Fruit fly (Drosophila melanogaster) whole organism, adult: ENCODE data around the gene VhaSFD.

Experiments
- CG11617 ChIP-seq: fragments of 200-800 bp; sonication (Bioruptor generic); optimal IDR thresholded peaks from 2 replicates; lab custom pipeline; 2017; ENCODE audit warnings: mild to moderate bottlenecking, missing biosample characterization, missing genetic modification reagents, missing genetic modification characterization
- CG12768 ChIP-seq: fragments of 200-800 bp; sonication (Bioruptor generic); optimal IDR thresholded peaks from 2 replicates; lab custom pipeline; 2017; ENCODE audit warnings: missing biosample characterization, missing genetic modification characterization, mild to moderate bottlenecking, moderate library complexity, missing genetic modification reagents
- CG14711 ChIP-seq: fragments of 200-800 bp; sonication (Bioruptor generic); optimal IDR thresholded peaks from 2 replicates; lab custom pipeline; 2018; ENCODE audit warnings: missing biosample characterization, mild to moderate bottlenecking, missing genetic modification characterization, moderate library complexity
- CG1620 ChIP-seq: fragments of 200-800 bp; sonication (Bioruptor generic); optimal IDR thresholded peaks from 2 replicates; lab custom pipeline; 2016; ENCODE audit warnings: missing biosample characterization, missing genetic modification characterization
- CG33017 ChIP-seq: fragments of 200-800 bp; sonication (Bioruptor generic); optimal IDR thresholded peaks from 2 replicates; lab custom pipeline; 2018; ENCODE audit warnings: missing biosample characterization, mild to moderate bottlenecking, missing genetic modification characterization, moderate library complexity
- CG5204 ChIP-seq: fragments of 200-800 bp; sonication (Bioruptor generic); optimal IDR thresholded peaks from 2 replicates; lab custom pipeline; 2016; ENCODE audit warnings: missing biosample characterization, missing genetic modification characterization
- CG7045 ChIP-seq: fragments of 200-800 bp; sonication (Bioruptor generic); optimal IDR thresholded peaks from 2 replicates; lab custom pipeline; 2017; ENCODE audit warnings: missing biosample characterization, mild to moderate bottlenecking, missing genetic modification characterization
- CG7101 ChIP-seq: fragments of 200-800 bp; sonication (Bioruptor generic); optimal IDR thresholded peaks from 2 replicates; lab custom pipeline; 2018; ENCODE audit warnings: missing biosample characterization, mild to moderate bottlenecking, missing genetic modification characterization, moderate library complexity
- Clk ChIP-seq: fragments of 200-800 bp; sonication (Bioruptor generic); optimal IDR thresholded peaks from 2 replicates; lab custom pipeline; 2017; ENCODE audit warnings: missing biosample characterization, missing genetic modification characterization
- Crg-1 ChIP-seq: fragments of 200-800 bp; sonication (Bioruptor generic); optimal IDR thresholded peaks from 2 replicates; lab custom pipeline; 2016; ENCODE audit warnings: missing biosample characterization, missing genetic modification characterization
- Hr96 ChIP-seq: fragments of 200-800 bp; sonication (Bioruptor generic); optimal IDR thresholded peaks from 2 replicates; lab custom pipeline; 2016; ENCODE audit warnings: missing biosample characterization, missing genetic modification characterization
- Mnt ChIP-seq: fragments of 200-800 bp; sonication (Bioruptor generic); optimal IDR thresholded peaks from 2 replicates; lab custom pipeline; 2016; ENCODE audit warnings: missing biosample characterization, mild to moderate bottlenecking, missing genetic modification characterization
- bab1 ChIP-seq: fragments of 200-800 bp; sonication (Bioruptor generic); optimal IDR thresholded peaks from 3 replicates; lab custom pipeline; 2019; ENCODE audit warnings: missing biosample characterization, mild to moderate bottlenecking, missing genetic modification characterization, moderate library complexity
- cic ChIP-seq: fragments of 200-800 bp; sonication (Bioruptor generic); optimal IDR thresholded peaks from 2 replicates; lab custom pipeline; 2017; ENCODE audit warnings: missing biosample characterization, mild to moderate bottlenecking, missing genetic modification characterization, moderate library complexity
- cnc ChIP-seq, 2 experiments: fragments of >200 bp; optimal IDR thresholded peaks; 2 replicates each; lab custom pipeline; 2017
- kay ChIP-seq: fragments of 200-800 bp; sonication (Bioruptor generic); peaks from one replicate; lab custom pipeline; 2016; ENCODE audit warnings: missing biosample characterization, missing genetic modification characterization, borderline replicate concordance
- ovo ChIP-seq: fragments of 200-800 bp; sonication (Bioruptor generic); optimal IDR thresholded peaks from 2 replicates; lab custom pipeline; 2016; ENCODE audit warnings: missing biosample characterization, missing genetic modification characterization
- pad ChIP-seq: fragments of 200-800 bp; sonication (Bioruptor generic); optimal IDR thresholded peaks from 3 replicates; lab custom pipeline; 2017; ENCODE audit warnings: missing biosample characterization, missing genetic modification characterization, mild to moderate bottlenecking, moderate library complexity, missing genetic modification reagents
- tj ChIP-seq: fragments of 200-800 bp; sonication (Bioruptor generic); optimal IDR thresholded peaks from 3 replicates; lab custom pipeline; 2017; ENCODE audit warnings: missing biosample characterization, mild to moderate bottlenecking, missing genetic modification characterization, moderate library complexity
- toe ChIP-seq: fragments of 200-800 bp; sonication (Bioruptor generic); optimal IDR thresholded peaks from 2 replicates; lab custom pipeline; 2016; ENCODE audit warnings: missing biosample characterization, missing genetic modification characterization

VhaSFD gene

DNA sequence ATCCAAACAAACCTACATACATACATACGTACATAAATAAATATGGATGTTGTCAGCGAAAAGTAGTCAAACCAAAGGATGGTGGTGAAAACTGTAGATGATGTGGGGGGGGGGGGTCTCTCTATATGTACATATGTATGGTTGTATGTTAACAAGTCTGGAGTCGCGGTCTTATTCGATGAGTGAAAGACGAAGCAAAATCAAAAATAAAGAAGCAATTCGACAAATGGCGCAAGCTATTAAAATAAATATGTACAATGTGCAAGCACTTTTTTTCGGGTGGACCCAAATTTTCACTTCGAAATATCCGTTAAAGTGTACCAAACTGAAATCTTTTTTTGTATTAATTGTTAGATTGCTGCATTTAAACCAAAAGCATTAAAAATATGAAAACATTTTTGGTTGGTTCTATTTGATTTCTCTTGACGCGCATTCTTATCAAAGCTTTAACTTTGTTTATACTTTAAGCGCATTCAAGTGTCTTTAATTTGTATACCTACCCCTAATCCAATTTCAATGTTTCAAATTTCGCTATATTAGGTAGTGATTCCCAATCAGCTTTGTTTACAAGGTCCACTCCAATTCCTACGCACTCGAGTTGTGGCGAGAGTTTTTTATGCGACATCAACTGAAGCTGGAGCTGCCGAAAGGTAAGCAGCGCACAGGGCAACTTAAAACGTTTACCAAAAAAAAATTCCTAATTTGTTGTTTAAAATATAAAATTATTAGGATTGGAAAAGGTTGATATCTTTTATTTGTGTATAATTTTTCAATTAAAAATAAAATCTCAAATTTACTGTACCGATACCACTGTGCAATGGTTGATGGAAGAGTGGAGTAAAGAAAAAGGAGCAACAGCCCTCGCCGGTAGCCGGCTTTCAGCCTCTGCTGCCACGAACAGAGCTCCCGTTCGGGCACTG lies 43.4 kb downstream of the VhaSFD start, which contains the start of gene CG31807:
Gene CG31807, minus strand, starts transcription at position 51 of the 920 bp plus-strand sequence.
- no peak for TF ChIP-seq ovo (GFP tag; lab: Kevin White, UChicago)
- no peak for TF ChIP-seq Mnt (GFP tag; lab: Kevin White, UChicago)
- peak; percentile 19 for TF ChIP-seq CG11617 (GFP tag; lab: Kevin White, UChicago)
- TF ChIP-seq cic (GFP tag; lab: Kevin White, UChicago), result no peak
- peak; percentile 74 for TF ChIP-seq tj (GFP tag; lab: Kevin White, UChicago)
- no peak for TF ChIP-seq Clk (GFP tag; lab: Kevin White, UChicago)
- peak; percentile 46 for TF ChIP-seq CG14711 (tag; lab: Kevin White, UChicago)
- TF ChIP-seq toe (GFP tag; lab: Kevin White, UChicago), result no peak
- peak; percentile 92 for TF ChIP-seq bab1 (GFP tag; lab: Kevin White, UChicago)
- no peak for TF ChIP-seq Crg-1 (GFP tag; lab: Kevin White, UChicago)
- TF ChIP-seq pad, result peak; percentile 32
- TF ChIP-seq kay (GFP tag; lab: Kevin White, UChicago), result peak; percentile 6
- TF ChIP-seq CG12768, result no peak
- no peak for TF ChIP-seq CG7045 (GFP tag; lab: Kevin White, UChicago)
- no peak for TF ChIP-seq CG33017 (tag; lab: Kevin White, UChicago)
- TF ChIP-seq CG1620 (GFP tag; lab: Kevin White, UChicago), result no peak
- no peak for TF ChIP-seq CG5204 (GFP tag; lab: Kevin White, UChicago)
- TF ChIP-seq CG7101 (tag; lab: Kevin White, UChicago), result peak; percentile 64
- no peak for TF ChIP-seq cnc (optimal IDR thresholded peaks at IDR 0.05; lab: Kevin White, UChicago)
- TF ChIP-seq Hr96 (GFP tag; lab: Kevin White, UChicago), result peak; percentile 45

DNA sequence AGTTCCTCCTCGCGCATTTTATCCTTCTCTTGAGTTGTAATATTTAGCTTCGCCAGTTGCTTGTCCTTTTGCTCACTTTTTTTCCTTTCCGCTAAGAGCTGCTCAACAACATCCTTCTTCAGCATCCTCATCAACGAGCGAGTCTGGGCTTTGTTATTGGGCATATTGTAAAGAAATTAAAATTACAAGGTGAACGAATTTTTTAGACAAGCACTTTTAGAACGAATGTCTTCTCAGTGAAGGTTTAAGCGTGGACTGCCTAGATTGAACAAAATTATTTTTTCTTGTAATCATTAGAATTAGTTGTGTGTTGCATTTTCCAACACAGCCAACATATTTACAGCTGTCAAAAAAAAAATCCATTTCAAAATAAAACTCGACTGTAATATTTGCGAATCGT lies 45.4 kb downstream of the VhaSFD start, which contains the start of gene CG33552:
Gene CG33552, plus strand, starts transcription at position 301 of the 400 bp plus-strand sequence.
- no peak for TF ChIP-seq pad
- no peak for TF ChIP-seq CG1620 (GFP tag; lab: Kevin White, UChicago)
- TF ChIP-seq Crg-1 (GFP tag; lab: Kevin White, UChicago), result no peak
- TF ChIP-seq CG7045 (GFP tag; lab: Kevin White, UChicago), result no peak
- TF ChIP-seq toe (GFP tag; lab: Kevin White, UChicago), result no peak
- no peak for TF ChIP-seq kay (GFP tag; lab: Kevin White, UChicago)
- TF ChIP-seq CG11617 (GFP tag; lab: Kevin White, UChicago), result no peak
- no peak for TF ChIP-seq cnc (optimal IDR thresholded peaks at IDR 0.05; lab: Kevin White, UChicago)
- TF ChIP-seq CG7101 (tag; lab: Kevin White, UChicago), result no peak
- TF ChIP-seq tj (GFP tag; lab: Kevin White, UChicago), result no peak
- TF ChIP-seq Clk (GFP tag; lab: Kevin White, UChicago), result no peak
- TF ChIP-seq Mnt (GFP tag; lab: Kevin White, UChicago), result no peak
- no peak for TF ChIP-seq CG5204 (GFP tag; lab: Kevin White, UChicago)
- no peak for TF ChIP-seq CG14711 (tag; lab: Kevin White, UChicago)
- no peak for TF ChIP-seq CG33017 (tag; lab: Kevin White, UChicago)
- TF ChIP-seq Hr96 (GFP tag; lab: Kevin White, UChicago), result no peak
- no peak for TF ChIP-seq cic (GFP tag; lab: Kevin White, UChicago)

DNA sequence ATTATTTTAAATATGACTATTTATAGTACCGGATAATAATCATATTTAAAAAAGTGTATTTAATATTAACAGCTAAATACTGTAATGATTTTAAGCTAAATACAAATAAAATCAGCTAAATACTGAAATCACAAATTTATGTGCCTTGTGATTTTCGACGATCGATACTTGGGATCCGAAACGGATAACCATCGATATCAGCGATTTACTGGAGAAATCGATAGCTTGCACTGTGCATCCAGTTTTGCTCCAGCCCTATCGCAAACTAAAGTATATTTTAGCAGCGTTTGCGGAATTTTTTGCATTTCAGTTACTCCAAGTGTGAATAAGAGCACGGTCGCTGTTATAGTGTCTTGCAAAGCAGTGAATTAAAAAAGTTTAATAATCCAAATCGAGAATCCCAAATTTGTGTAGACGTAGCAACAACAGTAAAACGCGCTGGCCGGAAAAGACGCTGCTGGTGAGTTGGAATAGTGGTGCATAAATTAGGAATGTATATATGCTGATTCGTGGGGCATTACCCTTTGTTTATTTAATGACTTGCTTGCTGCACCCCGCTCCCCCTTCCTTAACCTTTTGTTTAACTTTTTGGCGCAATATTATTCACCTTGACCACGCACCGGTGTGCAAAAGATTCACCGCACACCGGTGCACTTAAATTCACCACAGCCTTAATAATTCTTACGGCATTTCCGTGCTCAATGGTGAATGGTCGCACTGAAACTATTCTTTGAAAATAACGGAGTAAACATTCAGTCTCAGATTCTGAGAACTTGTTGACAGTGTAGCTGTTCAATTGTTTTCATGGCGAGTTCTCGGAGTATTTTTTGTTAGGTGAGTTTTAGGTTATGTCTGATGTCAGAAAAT lies 47.6 kb downstream of the VhaSFD start, which contains the start of the genes grp and squ:
Gene grp, plus strand, starts transcription at position 238 of the 867 bp plus-strand sequence.
Gene squ, plus strand, starts transcription at position 238 of the 867 bp plus-strand sequence.
- no peak for TF ChIP-seq cic (GFP tag; lab: Kevin White, UChicago)
- peak; percentile 37 for TF ChIP-seq CG7101 (tag; lab: Kevin White, UChicago)
- peak; percentile 28 for TF ChIP-seq Mnt (GFP tag; lab: Kevin White, UChicago)
- TF ChIP-seq Hr96 (GFP tag; lab: Kevin White, UChicago), result no peak
- peak in 1 of 2 experiments; percentile 52 for TF ChIP-seq cnc (optimal IDR thresholded peaks at IDR 0.05; lab: Kevin White, UChicago)
- no peak for TF ChIP-seq toe (GFP tag; lab: Kevin White, UChicago)
- no peak for TF ChIP-seq Crg-1 (GFP tag; lab: Kevin White, UChicago)
- TF ChIP-seq Clk (GFP tag; lab: Kevin White, UChicago), result no peak
- no peak for TF ChIP-seq CG5204 (GFP tag; lab: Kevin White, UChicago)
- TF ChIP-seq CG12768, result peak; percentile 15
- TF ChIP-seq ovo (GFP tag; lab: Kevin White, UChicago), result peak; percentile 80
- TF ChIP-seq CG7045 (GFP tag; lab: Kevin White, UChicago), result no peak
- TF ChIP-seq tj (GFP tag; lab: Kevin White, UChicago), result peak; percentile 98
- peak; percentile 14 for TF ChIP-seq CG11617 (GFP tag; lab: Kevin White, UChicago)
- TF ChIP-seq bab1 (GFP tag; lab: Kevin White, UChicago), result no peak
- TF ChIP-seq pad, result peak; percentile 28
- no peak for TF ChIP-seq CG1620 (GFP tag; lab: Kevin White, UChicago)
- no peak for TF ChIP-seq kay (GFP tag; lab: Kevin White, UChicago)
- TF ChIP-seq CG14711 (tag; lab: Kevin White, UChicago), result no peak
- TF ChIP-seq CG33017 (tag; lab: Kevin White, UChicago), result no peak

DNA sequence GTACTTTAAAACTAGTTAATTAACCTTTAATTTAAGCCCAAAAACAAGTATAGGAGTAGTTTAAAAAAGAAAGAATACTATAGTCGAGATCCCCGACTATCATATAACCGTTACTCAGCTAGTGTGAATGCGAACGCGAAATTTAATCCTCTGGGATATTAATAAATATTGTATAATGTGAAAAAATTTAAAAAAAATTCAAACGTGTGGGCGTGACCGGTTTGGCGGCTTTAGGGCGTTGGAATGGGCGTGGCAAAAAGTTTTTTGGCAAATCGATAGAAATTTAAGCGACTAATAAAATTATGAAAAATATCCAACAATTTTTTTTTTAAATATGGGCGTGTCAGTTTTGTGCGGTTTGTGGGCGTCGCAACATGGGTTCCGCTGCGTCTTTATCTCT lies 48.6 kb downstream of the VhaSFD start:
- TF ChIP-seq pad (no peak), Hr96 (GFP tag; lab: Kevin White, UChicago) (no peak), Clk (GFP tag; lab: Kevin White, UChicago) (no peak)
